Fruit fly (Drosophila melanogaster) Kc167 (cell line): Measurements from ENCODE around the gene CG10943.

Experiments
- Sin3A ChIP-seq: fragments of >200 bp; optimal IDR thresholded peaks from 2 replicates; lab custom pipeline; 2018; ENCODE audit warnings: missing external identifiers
- h ChIP-seq: fragments of >200 bp; optimal IDR thresholded peaks from 3 replicates; lab custom pipeline; 2018; ENCODE audit warnings: missing external identifiers
- insv ChIP-seq: fragments of >200 bp; optimal IDR thresholded peaks from 3 replicates; lab custom pipeline; 2018; ENCODE audit warnings: missing external identifiers
- psq ChIP-seq: fragments of >200 bp; optimal IDR thresholded peaks from 2 replicates; lab custom pipeline; 2017; ENCODE audit warnings: missing external identifiers
- ttk ChIP-seq: sonication (Bioruptor generic); optimal IDR thresholded peaks from 2 replicates; lab custom pipeline; 2017; ENCODE audit warnings: missing external identifiers

DNA sequence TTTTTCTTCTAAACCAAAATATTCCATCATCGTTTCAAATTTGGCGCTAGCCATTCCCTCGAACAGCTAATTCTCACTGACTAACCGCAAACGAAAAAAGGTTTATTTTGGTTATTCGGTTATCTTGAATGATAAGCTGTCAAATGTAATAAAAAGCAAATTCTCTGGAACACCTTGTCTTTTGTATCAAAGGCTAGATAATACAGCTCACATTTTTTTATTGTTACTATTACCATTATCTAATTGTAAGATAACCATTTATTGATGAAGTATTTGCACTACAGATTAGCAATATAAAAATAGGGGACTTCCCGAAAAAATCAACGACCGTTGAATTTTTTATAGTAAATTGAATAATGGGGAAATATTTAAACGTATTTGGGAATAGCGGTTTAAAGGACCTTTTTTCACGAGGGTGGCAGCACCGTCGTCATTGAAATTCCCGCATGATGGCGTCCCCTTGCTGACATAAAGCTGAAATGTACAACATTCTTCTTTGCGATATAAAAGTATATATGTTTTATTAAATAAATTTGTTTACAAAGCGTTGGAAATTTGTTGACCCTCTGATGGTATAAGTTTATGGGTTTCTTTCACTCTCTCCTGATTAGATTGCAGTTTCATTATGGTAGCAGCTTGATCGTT is 1.3 kb downstream of the CG10943 start, which contains the start of gene CG32107:
- TF ChIP-seq Sin3A (lab: Kevin White, UChicago) (no peak), ttk (no peak), insv (no peak), psq (lab: Kevin White, UChicago) (no peak), h (lab: Kevin White, UChicago) (no peak)
